Worm (Caenorhabditis elegans) whole organism, late embryonic: ENCODE data around the gene B0252.11.

ENCODE experiments used
- ceh-9 ChIP-seq: sonication (generic microtip); optimal IDR thresholded peaks from 2 replicates; lab custom pipeline; 2016; ENCODE audit warnings: mild to moderate bottlenecking, missing genetic modification characterization, inconsistent platforms, missing compliant biosample characterization
- fkh-10 ChIP-seq: fragments of 150-350 bp; optimal IDR thresholded peaks from 2 replicates; lab custom pipeline; 2014; ENCODE audit warnings: missing biosample characterization, missing genetic modification reagents, missing genetic modification characterization
- nfya-1 ChIP-seq: sonication (generic microtip); optimal IDR thresholded peaks from 2 replicates; lab custom pipeline; 2017; ENCODE audit warnings: missing genetic modification characterization, mild to moderate bottlenecking, missing compliant biosample characterization, antibody characterized with exemption, moderate library complexity
- nhr-232 ChIP-seq: sonication (generic microtip); optimal IDR thresholded peaks from 2 replicates; lab custom pipeline; 2016; ENCODE audit warnings: missing genetic modification characterization, missing compliant biosample characterization

DNA sequence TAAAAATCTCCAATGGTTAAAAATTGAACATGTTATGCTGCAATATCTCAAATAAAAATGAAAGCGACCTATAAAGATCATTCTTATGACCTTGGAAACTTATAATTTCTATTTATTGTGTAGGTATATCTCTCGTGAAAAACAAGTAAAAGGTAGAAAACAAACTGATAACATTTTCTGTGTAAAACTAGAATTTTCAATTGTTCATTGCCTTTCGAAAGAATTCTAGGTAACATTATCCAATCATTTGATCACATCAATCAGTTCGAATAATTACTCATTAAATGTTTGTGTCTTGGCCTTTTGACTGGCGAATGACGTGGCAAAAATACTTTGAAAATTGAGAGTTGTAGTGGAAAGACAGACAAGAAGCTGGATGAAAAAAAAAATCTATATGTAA lies 39.7 kb downstream of the B0252.11 start:
- TF ChIP-seq nfya-1: no peak
- no peak for TF ChIP-seq fkh-10 (GFP tag; lab: Kevin White, UChicago)
- TF ChIP-seq ceh-9 (tag; lab: Kevin White, UChicago): no peak
- TF ChIP-seq nhr-232 (tag; lab: Kevin White, UChicago): no peak
